Worm (Caenorhabditis elegans): ENCODE measurements around the gene ilys-4.

DNA sequence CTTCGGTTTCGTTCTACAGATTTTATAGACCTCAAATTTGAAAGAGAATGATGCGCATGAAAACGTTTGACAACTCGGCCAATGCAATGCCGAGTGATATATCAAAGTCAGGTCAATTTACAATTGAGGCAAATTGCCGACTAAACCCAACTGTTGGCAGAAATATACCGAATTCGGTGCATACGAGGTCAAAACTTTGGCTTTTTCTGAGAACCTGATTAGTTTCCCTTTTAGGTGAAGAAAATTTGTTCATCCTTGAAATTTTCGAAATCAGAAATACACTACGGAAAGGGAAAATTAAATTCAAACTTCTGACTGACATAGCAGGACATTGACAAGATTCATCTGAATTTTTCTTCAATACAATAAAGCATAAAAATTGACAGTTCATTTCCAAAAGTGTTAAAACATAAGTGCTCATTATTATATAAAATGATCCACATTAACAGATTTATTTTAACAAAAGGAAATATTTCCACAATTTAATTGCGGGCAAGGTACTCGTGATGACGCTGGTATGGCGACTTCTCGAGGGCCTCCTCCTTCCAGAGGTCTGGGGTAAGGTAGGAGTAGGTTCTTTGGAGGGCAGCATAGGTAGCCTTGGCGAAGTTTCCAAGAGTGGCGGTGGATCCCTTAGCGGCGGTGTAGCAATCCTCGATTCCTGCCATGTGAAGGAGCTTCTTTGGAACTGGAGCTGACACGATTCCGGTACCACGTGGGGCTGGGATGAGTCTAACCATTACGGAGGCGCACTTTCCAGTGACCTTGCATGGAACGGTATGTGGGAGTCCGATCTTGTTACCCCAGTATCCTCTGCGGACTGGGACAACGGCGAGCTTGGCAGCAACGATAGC is 27.9 kb upstream of the ilys-4 start:
- no peak for TF ChIP-seq ztf-29 (GFP tag; IDR thresholded peaks at IDR 0.05)
- no peak for TF ChIP-seq T22C8.4 (GFP tag; IDR thresholded peaks at IDR 0.05)
- TF ChIP-seq flt-1 (GFP tag; IDR thresholded peaks at IDR 0.05) = no peak
